Fruit fly (Drosophila melanogaster) whole organism, embryonic: ENCODE data around the gene Cbp20.

Source experiments
- CG10543 ChIP-seq: fragments of 200-800 bp; sonication (Bioruptor generic); optimal IDR thresholded peaks from 3 replicates; lab custom pipeline; 2017; ENCODE audit warnings: missing biosample characterization, mild to moderate bottlenecking, missing genetic modification characterization, moderate library complexity
- CG15269 ChIP-seq: fragments of 200-800 bp; sonication (Bioruptor generic); optimal IDR thresholded peaks from 2 replicates; lab custom pipeline; 2018; ENCODE audit warnings: missing biosample characterization, mild to moderate bottlenecking, missing genetic modification characterization, moderate library complexity
- CG32767 ChIP-seq: fragments of 200-800 bp; sonication (Bioruptor generic); IDR thresholded peaks from 2 replicates; pipeline ENCODE4 v1.3.6; 2022; ENCODE audit warnings: missing biosample characterization, missing genetic modification characterization
- CG8388 ChIP-seq: fragments of 200-800 bp; sonication (Bioruptor generic); optimal IDR thresholded peaks from 2 replicates; lab custom pipeline; 2019; ENCODE audit warnings: missing biosample characterization, mild to moderate bottlenecking, missing genetic modification characterization, moderate library complexity
- HLH3B ChIP-seq: fragments of 200-800 bp; sonication (Bioruptor generic); IDR thresholded peaks from 2 replicates; pipeline ENCODE4 v1.3.6; 2022; ENCODE audit warnings: missing biosample characterization, missing genetic modification characterization
- Lpt ChIP-seq: fragments of >200 bp; optimal IDR thresholded peaks from 2 replicates; lab custom pipeline; 2018; ENCODE audit warnings: missing biosample characterization, missing genetic modification characterization
- Tbp ChIP-seq: fragments of >200 bp; optimal IDR thresholded peaks from 2 replicates; lab custom pipeline; 2018; ENCODE audit warnings: missing biosample characterization, missing genetic modification characterization
- caup ChIP-seq: fragments of 200-800 bp; sonication (Bioruptor generic); optimal IDR thresholded peaks from 3 replicates; lab custom pipeline; 2017; ENCODE audit warnings: missing biosample characterization, mild to moderate bottlenecking, missing genetic modification characterization, moderate library complexity; ENCODE audit not compliant: severe bottlenecking
- esg ChIP-seq: fragments of 200-800 bp; sonication (Bioruptor generic); conservative IDR thresholded peaks from 2 replicates; pipeline ENCODE4 v1.3.6; 2022; ENCODE audit warnings: missing biosample characterization, missing genetic modification characterization
- sima ChIP-seq: fragments of 200-800 bp; sonication (Bioruptor generic); optimal IDR thresholded peaks from 2 replicates; lab custom pipeline; 2016; ENCODE audit warnings: missing biosample characterization, missing genetic modification characterization
- zfh1 ChIP-seq: fragments of 200-800 bp; sonication (Bioruptor generic); IDR thresholded peaks from 3 replicates; pipeline ENCODE4 v1.3.6; 2022; ENCODE audit warnings: missing biosample characterization, missing genetic modification characterization

DNA sequence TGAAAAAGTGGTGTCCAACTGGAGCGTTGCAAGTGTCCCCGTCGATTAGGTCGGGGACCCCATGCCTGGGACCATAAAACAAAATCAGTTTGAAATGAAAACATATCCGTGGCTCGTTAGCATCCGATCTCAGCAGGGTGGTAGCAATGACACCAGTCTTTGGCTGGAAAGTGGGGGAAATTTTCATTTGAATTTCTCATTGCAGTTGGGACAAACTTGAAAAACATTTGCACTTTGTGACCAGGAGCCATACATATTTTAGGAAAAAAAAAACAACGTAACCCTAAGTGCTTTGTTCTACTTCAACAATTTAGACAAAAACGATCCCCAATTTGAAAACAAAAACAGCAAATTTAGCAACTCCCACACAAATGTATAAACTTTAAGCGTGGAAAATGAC lies 12.6 kb upstream of the Cbp20 start, which contains the start of gene CG14316:
- TF ChIP-seq CG8388: no peak
- TF ChIP-seq CG32767: no peak
- no peak for TF ChIP-seq sima (GFP tag; lab: Kevin White, UChicago)
- no peak for TF ChIP-seq CG10543 (GFP tag; lab: Kevin White, UChicago)
- no peak for TF ChIP-seq zfh1 (GFP tag; lab: Robert Waterston, UW)
- no peak for TF ChIP-seq Tbp
- TF ChIP-seq CG15269: no peak
- TF ChIP-seq Lpt (GFP tag; lab: Kevin White, UChicago): no peak
- TF ChIP-seq HLH3B: no peak
- no peak for TF ChIP-seq caup (GFP tag; lab: Kevin White, UChicago)
- no peak for TF ChIP-seq esg (GFP tag; lab: Robert Waterston, UW)
